Worm (Caenorhabditis elegans) whole organism, mixed stage, embryonic: Measurements from ENCODE around the gene F45D3.4.

Source experiments
- M03D4.4 ChIP-seq: sonication (generic microtip); optimal IDR thresholded peaks from 2 replicates; lab custom pipeline; 2017; ENCODE audit warnings: mild to moderate bottlenecking, missing genetic modification characterization, missing compliant biosample characterization
- bed-3 ChIP-seq: fragments of 200-800 bp; sonication (Bioruptor generic); optimal IDR thresholded peaks from 3 replicates; lab custom pipeline; 2018; ENCODE audit warnings: mild to moderate bottlenecking, missing genetic modification characterization, moderate library complexity, missing compliant biosample characterization
- blmp-1 ChIP-seq: fragments of 150-350 bp; optimal IDR thresholded peaks from 2 replicates; lab custom pipeline; 2014; ENCODE audit warnings: missing biosample characterization, missing genetic modification characterization
- ceh-39 ChIP-seq: fragments of 150-350 bp; optimal IDR thresholded peaks from 2 replicates; lab custom pipeline; 2014; ENCODE audit warnings: missing biosample characterization, missing genetic modification characterization
- ceh-83 ChIP-seq: fragments of 200-800 bp; sonication (Bioruptor generic); optimal IDR thresholded peaks from 2 replicates; lab custom pipeline; 2018; ENCODE audit warnings: mild to moderate bottlenecking, missing genetic modification characterization, missing compliant biosample characterization
- ces-1 ChIP-seq: fragments of 150-350 bp; optimal IDR thresholded peaks from 2 replicates; lab custom pipeline; 2014; ENCODE audit warnings: missing biosample characterization, missing genetic modification reagents, missing genetic modification characterization
- drap-1 ChIP-seq: fragments of 200-800 bp; sonication (Bioruptor generic); optimal IDR thresholded peaks from 3 replicates; lab custom pipeline; 2018; ENCODE audit warnings: mild to moderate bottlenecking, missing genetic modification characterization, missing compliant biosample characterization
- elt-1 ChIP-seq: sonication (generic microtip); optimal IDR thresholded peaks from 2 replicates; lab custom pipeline; 2017; ENCODE audit warnings: missing genetic modification characterization, mild to moderate bottlenecking, missing compliant biosample characterization, antibody characterized with exemption, moderate library complexity, borderline replicate concordance; ENCODE audit not compliant: insufficient read depth
- elt-3 ChIP-seq: fragments of 150-350 bp; optimal IDR thresholded peaks from 2 replicates; lab custom pipeline; 2014; ENCODE audit warnings: missing biosample characterization, missing genetic modification characterization
- flh-1 ChIP-seq: fragments of 200-800 bp; sonication (Bioruptor generic); optimal IDR thresholded peaks from 2 replicates; lab custom pipeline; 2018; ENCODE audit warnings: mild to moderate bottlenecking, missing genetic modification characterization, moderate library complexity, missing compliant biosample characterization
- ham-2 ChIP-seq: fragments of 200-800 bp; sonication (Bioruptor generic); optimal IDR thresholded peaks from 2 replicates; lab custom pipeline; 2018; ENCODE audit warnings: mild to moderate bottlenecking, missing genetic modification characterization, missing compliant biosample characterization
- hlh-1 ChIP-seq: fragments of 150-350 bp; optimal IDR thresholded peaks from 2 replicates; lab custom pipeline; 2014; ENCODE audit warnings: missing biosample characterization, missing genetic modification reagents, missing genetic modification characterization
- lin-13 ChIP-seq: fragments of 150-350 bp; optimal IDR thresholded peaks from 2 replicates; lab custom pipeline; 2014; ENCODE audit warnings: missing biosample characterization, missing genetic modification characterization
- lin-32 ChIP-seq: fragments of 200-800 bp; sonication (Bioruptor generic); optimal IDR thresholded peaks from 2 replicates; lab custom pipeline; 2018; ENCODE audit warnings: mild to moderate bottlenecking, missing genetic modification characterization, missing compliant biosample characterization
- lsy-2 ChIP-seq: fragments of 150-350 bp; optimal IDR thresholded peaks from 2 replicates; lab custom pipeline; 2014; ENCODE audit warnings: missing biosample characterization, missing genetic modification characterization
- mab-5 ChIP-seq: fragments of 150-350 bp; optimal IDR thresholded peaks from 2 replicates; lab custom pipeline; 2014; ENCODE audit warnings: missing biosample characterization, missing genetic modification characterization
- nhr-2 ChIP-seq: fragments of 150-350 bp; optimal IDR thresholded peaks from 2 replicates; lab custom pipeline; 2014; ENCODE audit warnings: missing biosample characterization, missing genetic modification characterization
- nhr-237 ChIP-seq: fragments of 150-350 bp; optimal IDR thresholded peaks from 2 replicates; lab custom pipeline; 2014; ENCODE audit warnings: missing biosample characterization, missing genetic modification characterization
- nhr-28 ChIP-seq: fragments of 150-350 bp; optimal IDR thresholded peaks from 2 replicates; lab custom pipeline; 2014; ENCODE audit warnings: missing biosample characterization, missing genetic modification characterization
- nhr-76 ChIP-seq: sonication (generic microtip); optimal IDR thresholded peaks from 2 replicates; lab custom pipeline; 2017; ENCODE audit warnings: missing biosample characterization, missing genetic modification characterization
- pha-4 ChIP-seq: fragments of 150-350 bp; optimal IDR thresholded peaks from 2 replicates; lab custom pipeline; 2018; ENCODE audit warnings: missing biosample characterization, missing genetic modification reagents, missing genetic modification characterization
- sem-2 ChIP-seq: fragments of 200-800 bp; sonication (Bioruptor generic); optimal IDR thresholded peaks from 2 replicates; lab custom pipeline; 2018; ENCODE audit warnings: mild to moderate bottlenecking, missing genetic modification characterization, missing compliant biosample characterization
- snpc-4 ChIP-seq: fragments of 150-350 bp; optimal IDR thresholded peaks from 2 replicates; lab custom pipeline; 2014; ENCODE audit warnings: missing biosample characterization, missing genetic modification characterization
- sptf-1 ChIP-seq: sonication (generic microtip); optimal IDR thresholded peaks from 2 replicates; lab custom pipeline; 2017; ENCODE audit warnings: mild to moderate bottlenecking, missing genetic modification characterization, moderate library complexity, missing compliant biosample characterization
- tbx-8 ChIP-seq: fragments of 200-800 bp; sonication (Bioruptor generic); optimal IDR thresholded peaks from 2 replicates; lab custom pipeline; 2018; ENCODE audit warnings: mild to moderate bottlenecking, missing genetic modification characterization, moderate library complexity, missing compliant biosample characterization
- unc-120 ChIP-seq: sonication (generic microtip); optimal IDR thresholded peaks from 2 replicates; lab custom pipeline; 2017; ENCODE audit warnings: missing genetic modification characterization, missing compliant biosample characterization; ENCODE audit not compliant: poor library complexity, severe bottlenecking
- unc-39 ChIP-seq: fragments of 150-350 bp; optimal IDR thresholded peaks from 2 replicates; lab custom pipeline; 2014; ENCODE audit warnings: missing biosample characterization, missing genetic modification characterization
- unc-62 ChIP-seq: fragments of 150-350 bp; optimal IDR thresholded peaks from 2 replicates; lab custom pipeline; 2014; ENCODE audit warnings: missing biosample characterization, missing genetic modification reagents, missing genetic modification characterization
- zip-8 ChIP-seq: fragments of 150-350 bp; optimal IDR thresholded peaks from 2 replicates; lab custom pipeline; 2014; ENCODE audit warnings: missing biosample characterization, missing genetic modification characterization
- ztf-11 ChIP-seq: fragments of 150-350 bp; optimal IDR thresholded peaks from 2 replicates; lab custom pipeline; 2014; ENCODE audit warnings: missing biosample characterization, missing genetic modification characterization

Gene F45D3.4

ce11 chrV:12550755-12551154 lies 2.2 kb downstream of the F45D3.4 start:
- no peak for TF ChIP-seq zip-8 (tag; lab: Kevin White, UChicago)
- TF ChIP-seq bed-3 (GFP tag; lab: Kevin White, UChicago): no peak
- no peak for TF ChIP-seq nhr-237 (tag; lab: Kevin White, UChicago)
- TF ChIP-seq, all 35 proteins: peak for 0

DNA sequence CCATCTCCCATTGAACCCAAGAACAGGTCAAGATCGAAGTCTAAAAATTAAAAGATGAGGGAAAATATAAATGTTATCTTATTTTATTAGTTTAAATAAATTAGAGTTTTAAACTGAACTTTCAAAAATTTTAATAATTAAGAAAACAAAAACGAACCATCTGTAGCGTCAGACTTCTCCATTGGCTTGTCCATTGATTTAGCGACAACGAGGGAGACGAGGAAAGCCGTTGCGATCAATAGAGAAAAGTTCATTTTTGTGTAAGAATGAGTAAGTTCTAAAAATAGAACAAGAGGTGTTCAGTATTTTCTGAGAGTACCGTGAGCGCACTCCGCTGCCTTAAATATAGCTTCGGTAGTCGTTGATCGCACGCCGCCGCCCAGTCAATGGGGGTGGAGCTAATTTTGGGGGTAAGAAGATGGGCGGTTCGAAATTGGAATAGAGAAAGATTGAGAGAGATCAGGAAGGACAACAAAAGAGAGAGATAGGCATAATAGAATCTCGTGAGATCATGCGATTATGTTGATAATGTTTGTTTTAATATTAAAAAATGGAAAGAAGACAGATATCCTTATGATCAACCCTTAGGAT lies 2.9 kb downstream of the F45D3.4 start, which contains the start of gene F45D3.3:
F45D3.3 (minus strand) TSS at position 350 of the 591 bp plus-strand sequence.
- TF ChIP-seq tbx-8 (GFP tag; lab: Kevin White, UChicago): no peak
- TF ChIP-seq lin-13 (tag; lab: Kevin White, UChicago): no peak
- no peak for TF ChIP-seq elt-1 (tag; lab: Kevin White, UChicago)
- no peak for TF ChIP-seq blmp-1
- no peak for TF ChIP-seq ztf-11 (tag; lab: Kevin White, UChicago)
- TF ChIP-seq lin-32 (GFP tag; lab: Kevin White, UChicago): no peak

- TF ChIP-seq nhr-2 (no peak), hlh-1 (tag; lab: Kevin White, UChicago) (no peak), unc-62 (GFP tag; lab: Kevin White, UChicago) (no peak), ces-1 (no peak), lin-32 (GFP tag; lab: Kevin White, UChicago) (no peak), ceh-39 (no peak), sem-2 (GFP tag; lab: Kevin White, UChicago) (no peak), zip-8 (tag; lab: Kevin White, UChicago) (no peak), ceh-83 (GFP tag; lab: Kevin White, UChicago) (no peak), drap-1 (GFP tag; lab: Kevin White, UChicago) (no peak)
Measured at ce11 chrV:12549604-12550003, 3.4 kb downstream of the F45D3.4 start.

- TF ChIP-seq nhr-28 (tag; lab: Kevin White, UChicago): no peak
- no peak for TF ChIP-seq lsy-2 (tag; lab: Kevin White, UChicago)
- TF ChIP-seq zip-8 (tag; lab: Kevin White, UChicago): no peak
- TF ChIP-seq elt-3 (tag; lab: Kevin White, UChicago): no peak
- TF ChIP-seq nhr-76: no peak
- TF ChIP-seq nhr-237 (tag; lab: Kevin White, UChicago): no peak
- TF ChIP-seq snpc-4 (tag; lab: Kevin White, UChicago): no peak
- no peak for TF ChIP-seq blmp-1
- TF ChIP-seq ceh-83 (GFP tag; lab: Kevin White, UChicago): no peak
- no peak for TF ChIP-seq sptf-1 (tag; lab: Kevin White, UChicago)
- TF ChIP-seq hlh-1 (tag; lab: Kevin White, UChicago): no peak
- TF ChIP-seq flh-1 (GFP tag; lab: Kevin White, UChicago): no peak
- TF ChIP-seq ztf-11 (tag; lab: Kevin White, UChicago): no peak
- no peak for TF ChIP-seq unc-120 (tag; lab: Kevin White, UChicago)
- TF ChIP-seq, all 35 proteins: peak for 0
Measured at ce11 chrV:12548830-12549229, 4.2 kb downstream of the F45D3.4 start.

- TF ChIP-seq hlh-1 (tag; lab: Kevin White, UChicago) (no peak), elt-3 (tag; lab: Kevin White, UChicago) (no peak), snpc-4 (tag; lab: Kevin White, UChicago) (no peak), pha-4 (no peak), unc-120 (tag; lab: Kevin White, UChicago) (no peak), M03D4.4 (tag; lab: Kevin White, UChicago) (no peak), zip-8 (tag; lab: Kevin White, UChicago) (no peak), elt-1 (tag; lab: Kevin White, UChicago) (no peak), lin-13 (tag; lab: Kevin White, UChicago) (no peak), flh-1 (GFP tag; lab: Kevin White, UChicago) (no peak), sem-2 (GFP tag; lab: Kevin White, UChicago) (no peak), nhr-76 (no peak), mab-5 (no peak), unc-39 (tag; lab: Kevin White, UChicago) (no peak), bed-3 (GFP tag; lab: Kevin White, UChicago) (no peak), ham-2 (no peak)
Measured at ce11 chrV:12542683-12543319, 10.2 kb downstream of the F45D3.4 start.
